Fruit fly (Drosophila melanogaster): ENCODE results near the gene Ten-m.

Gene Ten-m

DNA sequence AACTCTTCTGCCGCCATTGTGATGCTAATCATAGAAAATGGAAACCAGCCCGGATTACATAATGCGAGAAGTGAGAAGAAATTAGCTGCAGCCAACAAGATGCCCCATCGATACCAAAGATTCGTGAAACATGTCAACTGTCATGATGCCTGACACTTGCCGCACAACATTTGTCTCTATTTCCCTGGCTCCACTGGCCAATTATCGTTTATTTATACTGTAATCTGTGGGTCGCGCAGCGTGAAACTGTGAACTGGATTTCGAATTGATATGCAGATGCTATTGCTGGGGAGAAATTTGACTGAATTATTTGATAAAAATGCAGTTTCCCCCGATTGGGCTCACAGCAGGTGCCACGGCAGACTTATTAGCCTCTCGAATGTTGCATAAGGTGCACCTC is 57.0 kb downstream of the Ten-m start:
- TF ChIP-seq fru (GFP tag; optimal IDR thresholded peaks at IDR 0.05) (no peak), Vsx2 (GFP tag; optimal IDR thresholded peaks at IDR 0.05; ENCODE audit: partially characterized antibody) (no peak), foxo (GFP tag; optimal IDR thresholded peaks at IDR 0.05) (no peak), Jra (GFP tag; optimal IDR thresholded peaks at IDR 0.05) (no peak), h (GFP tag; optimal IDR thresholded peaks at IDR 0.05) (no peak), CG32264 (GFP tag; optimal IDR thresholded peaks at IDR 0.05) (no peak)

DNA sequence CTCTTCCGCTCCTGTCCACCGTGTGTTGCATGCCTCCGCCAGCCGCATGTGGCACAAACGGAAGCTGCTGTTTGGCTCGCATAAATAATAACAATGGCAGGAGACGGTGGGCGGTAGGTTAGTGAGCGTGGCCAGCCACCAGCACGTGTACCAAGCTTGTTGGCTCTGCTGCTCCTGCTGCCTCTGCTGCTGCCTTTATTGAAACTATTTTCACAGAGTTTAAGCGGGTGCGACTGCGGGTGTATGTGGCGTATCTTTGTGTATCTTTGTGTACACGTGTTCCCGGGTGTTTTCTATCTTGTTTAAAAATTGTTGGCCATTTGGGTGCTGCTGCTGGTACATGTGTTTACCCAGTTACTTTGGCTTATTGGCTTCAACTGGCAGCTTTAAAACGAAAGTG is 58.1 kb downstream of the Ten-m start:
- TF ChIP-seq GATAd (GFP tag; optimal IDR thresholded peaks at IDR 0.05) (no peak), Rel (GFP tag; optimal IDR thresholded peaks at IDR 0.05) (no peak), Rel (tag; optimal IDR thresholded peaks at IDR 0.05) (no peak), h (GFP tag; optimal IDR thresholded peaks at IDR 0.05) (no peak), HLH106 (tag; optimal IDR thresholded peaks at IDR 0.05) (no peak), lola (GFP tag; optimal IDR thresholded peaks at IDR 0.05) (no peak), brk (GFP tag; optimal IDR thresholded peaks at IDR 0.05) (no peak), CG32264 (GFP tag; optimal IDR thresholded peaks at IDR 0.05) (no peak), OdsH (GFP tag; optimal IDR thresholded peaks at IDR 0.05) (no peak), Sp1 (GFP tag; optimal IDR thresholded peaks at IDR 0.05) (no peak), Hr78 (GFP tag; optimal IDR thresholded peaks at IDR 0.05) (no peak), sage (GFP tag; optimal IDR thresholded peaks at IDR 0.05) (no peak)

dm6 chr3L:22346566-22347146 is 61.0 kb downstream of the Ten-m start:
- peak; percentile 56 for TF ChIP-seq N (GFP tag; optimal IDR thresholded peaks at IDR 0.05)
- peak; percentile 27 for TF ChIP-seq Myc (optimal IDR thresholded peaks at IDR 0.05)
- TF ChIP-seq jim (GFP tag; optimal IDR thresholded peaks at IDR 0.05): no peak

DNA sequence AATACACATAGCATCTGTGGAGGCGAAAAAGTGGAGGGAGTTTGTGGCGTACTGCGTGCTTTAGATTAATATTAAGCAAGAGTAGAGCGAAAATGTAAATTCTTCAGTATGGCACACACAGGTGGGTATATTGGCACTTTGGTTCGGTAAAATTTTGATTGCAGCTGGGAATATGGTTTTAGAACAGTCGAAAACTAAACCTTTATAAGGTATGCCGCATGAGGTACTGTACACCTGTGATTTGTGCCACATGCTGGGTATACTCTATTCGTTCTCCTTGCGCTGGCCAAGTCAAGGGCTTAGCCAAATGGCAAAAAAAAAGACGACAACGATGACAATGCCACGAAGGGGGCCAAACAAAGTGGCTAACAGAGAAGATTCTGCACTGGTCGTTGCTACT is 65.1 kb downstream of the Ten-m start:
- TF ChIP-seq CrebA (GFP tag; optimal IDR thresholded peaks at IDR 0.05; ENCODE audit: borderline replicate concordance) (no peak), jim (GFP tag; optimal IDR thresholded peaks at IDR 0.05) (no peak), GATAd (GFP tag; optimal IDR thresholded peaks at IDR 0.05) (no peak), Abd-B (GFP tag; optimal IDR thresholded peaks at IDR 0.05) (no peak), brk (GFP tag; optimal IDR thresholded peaks at IDR 0.05) (no peak), OdsH (GFP tag; optimal IDR thresholded peaks at IDR 0.05) (no peak), N (GFP tag; optimal IDR thresholded peaks at IDR 0.05) (no peak), dl (GFP tag; optimal IDR thresholded peaks at IDR 0.05; ENCODE audit: insufficient read depth in 1 of 2, partially characterized antibody in 2 of 2) (no peak), Jra (GFP tag; optimal IDR thresholded peaks at IDR 0.05) (no peak), sage (GFP tag; optimal IDR thresholded peaks at IDR 0.05) (no peak), Hr78 (GFP tag; optimal IDR thresholded peaks at IDR 0.05) (no peak), Dif (GFP tag; optimal IDR thresholded peaks at IDR 0.05; ENCODE audit: partially characterized antibody) (no peak), Dfd (GFP tag; optimal IDR thresholded peaks at IDR 0.05) (no peak), woc (GFP tag; optimal IDR thresholded peaks at IDR 0.05) (no peak), foxo (GFP tag; optimal IDR thresholded peaks at IDR 0.05) (no peak)

- no peak for TF ChIP-seq Hr78 (GFP tag; optimal IDR thresholded peaks at IDR 0.05)
- TF ChIP-seq Dfd (GFP tag; optimal IDR thresholded peaks at IDR 0.05): peak; percentile 91
- no peak for TF ChIP-seq CrebA (GFP tag; optimal IDR thresholded peaks at IDR 0.05; ENCODE audit: borderline replicate concordance)
- no peak for TF ChIP-seq Hr83 (GFP tag; optimal IDR thresholded peaks at IDR 0.05; ENCODE audit: poor library complexity, severe bottlenecking)
- TF ChIP-seq HLH106 (tag; optimal IDR thresholded peaks at IDR 0.05): no peak
Measured at dm6 chr3L:22337816-22338215, 69.8 kb downstream of the Ten-m start.

dm6 chr3L:22329478-22329877 is 78.2 kb downstream of the Ten-m start, which contains the start of gene CG32450:
Gene CG32450, plus strand, starts transcription at chr3L:22329778.
- TF ChIP-seq dl (GFP tag; optimal IDR thresholded peaks at IDR 0.05; ENCODE audit: insufficient read depth in 1 of 2, partially characterized antibody in 2 of 2): no peak
- TF ChIP-seq rgr (GFP tag; optimal IDR thresholded peaks at IDR 0.05): no peak
- no peak for TF ChIP-seq GATAd (GFP tag; optimal IDR thresholded peaks at IDR 0.05)
- TF ChIP-seq CG32264 (GFP tag; optimal IDR thresholded peaks at IDR 0.05): no peak
- no peak for TF ChIP-seq sv (GFP tag; optimal IDR thresholded peaks at IDR 0.05)
- no peak for TF ChIP-seq pan (optimal IDR thresholded peaks at IDR 0.05)
- no peak for TF ChIP-seq jim (GFP tag; optimal IDR thresholded peaks at IDR 0.05)
